Fruit fly (Drosophila melanogaster) S2 (cell line): ENCODE data around the gene CG14400.

Experiments
- CG8478 ChIP-seq: fragments of >200 bp; optimal IDR thresholded peaks from 2 replicates; lab custom pipeline; 2018
- CTCF ChIP-seq, 2 experiments: fragments of >200 bp; optimal IDR thresholded peaks; 2 replicates each; lab custom pipeline; 2018

DNA sequence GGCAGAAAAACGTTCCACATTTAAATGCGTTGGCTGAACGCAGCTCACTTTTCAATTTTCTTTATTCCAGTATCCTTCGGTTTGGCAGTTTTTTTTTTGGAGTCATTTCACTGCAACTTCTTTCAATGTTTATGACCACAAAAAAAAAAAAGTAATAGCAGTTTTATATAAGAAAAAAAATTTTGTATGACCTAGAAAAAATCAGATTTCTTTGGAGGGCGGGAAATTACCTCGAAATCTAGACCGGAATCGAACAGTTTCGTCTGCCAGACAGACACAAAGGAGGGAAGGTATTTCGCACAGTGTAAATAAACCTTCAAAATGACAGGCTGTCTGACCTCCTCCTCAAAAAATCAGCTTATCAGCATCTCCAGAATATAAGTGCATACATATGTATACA, 22.8 kb upstream of the CG14400 start:
- TF ChIP-seq CTCF (optimal IDR thresholded peaks at IDR 0.05; lab: Kevin White, UChicago) (no peak), CG8478 (no peak)
